Worm (Caenorhabditis elegans): ENCODE measurements around the gene C32D5.4.
A peak's percentile ranks its signal among the peaks of the same experiment; 100 is the strongest.

C32D5.4 gene

DNA sequence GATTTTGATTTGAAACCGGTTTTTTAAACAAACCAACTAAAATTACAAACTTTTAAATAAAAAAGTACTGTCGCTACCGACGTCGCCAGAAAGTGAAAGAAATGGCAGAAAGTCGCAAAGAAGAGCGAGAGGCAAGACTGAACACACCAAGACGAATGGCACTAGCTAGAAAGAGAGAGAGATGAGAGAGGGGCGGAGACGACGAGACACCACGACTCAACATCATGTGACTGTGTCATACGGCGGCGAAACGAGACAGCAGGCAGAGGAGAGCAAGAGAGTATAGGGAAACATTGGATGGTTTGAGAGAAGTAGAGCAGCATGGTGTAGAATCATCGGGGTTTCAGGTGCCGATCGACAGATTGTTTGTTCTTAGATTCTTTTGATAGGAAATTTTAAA, 25.5 kb upstream of the C32D5.4 start:
- TF ChIP-seq ceh-27 (GFP tag; optimal IDR thresholded peaks at IDR 0.05) (peak; percentile 87), cebp-1 (GFP tag; IDR thresholded peaks at IDR 0.05) (peak; percentile 65), cebp-1 (tag; optimal IDR thresholded peaks at IDR 0.05) (peak; percentile 87), B0019.2 (GFP tag; conservative IDR thresholded peaks at IDR 0.05) (no peak), bed-1 (GFP tag; IDR thresholded peaks at IDR 0.05) (no peak), B0336.3 (GFP tag; IDR thresholded peaks at IDR 0.05) (no peak), hlh-12 (tag; optimal IDR thresholded peaks at IDR 0.05) (no peak), hrde-1 (tag; optimal IDR thresholded peaks at IDR 0.05; ENCODE audit: borderline replicate concordance) (no peak), lin-54 (GFP tag; optimal IDR thresholded peaks at IDR 0.05) (peak; percentile 72), ztf-22 (GFP tag; optimal IDR thresholded peaks at IDR 0.05) (no peak), zfh-2 (GFP tag; conservative IDR thresholded peaks at IDR 0.05) (peak; percentile 82), unc-62 (GFP tag; optimal IDR thresholded peaks at IDR 0.05) (peak; percentile 88), lsl-1 (GFP tag; optimal IDR thresholded peaks at IDR 0.05) (no peak), Y79H2A.3 (GFP tag; conservative IDR thresholded peaks at IDR 0.05) (no peak), unc-130 (GFP tag; optimal IDR thresholded peaks at IDR 0.05) (no peak), lag-1 (GFP tag; IDR thresholded peaks at IDR 0.05) (no peak), Y95B8A.8 (GFP tag; IDR thresholded peaks at IDR 0.05) (0 out of 2 replicates have a peak, but pooled peaks have one; percentile 11), tbp1 (GFP tag; optimal IDR thresholded peaks at IDR 0.05) (peak; percentile 53), egl-18 (GFP tag; IDR thresholded peaks at IDR 0.05) (peak; percentile 42; the same call in 1 of the 2 replicates), hsf-1 (GFP tag; IDR thresholded peaks at IDR 0.05) (0 out of 2 replicates have a peak, but pooled peaks have one; percentile 53), K11D2.4 (GFP tag; IDR thresholded peaks at IDR 0.05) (peak; percentile 80), snpc-1.1 (tag; optimal IDR thresholded peaks at IDR 0.05; ENCODE audit: insufficient read depth) (peak; percentile 16), ztf-25 (GFP tag; IDR thresholded peaks at IDR 0.05) (no peak), xnd-1 (tag; optimal IDR thresholded peaks at IDR 0.05) (no peak), ceh-100 (GFP tag; IDR thresholded peaks at IDR 0.05) (no peak; the same call in 1 of the 2 replicates), Y53F4B.3 (GFP tag; IDR thresholded peaks at IDR 0.05) (no peak), lir-1 (GFP tag; conservative IDR thresholded peaks at IDR 0.05) (peak; percentile 69; the same call in 1 of the 2 replicates), Y56A3A.18 (GFP tag; IDR thresholded peaks at IDR 0.05) (no peak), F52B5.7 (tag; optimal IDR thresholded peaks at IDR 0.05) (no peak), ZK185.1 (tag; optimal IDR thresholded peaks at IDR 0.05; ENCODE audit: poor library complexity, severe bottlenecking) (peak; percentile 83), C06A6.2 (GFP tag; conservative IDR thresholded peaks at IDR 0.05) (peak; percentile 80), rec-8 (tag; optimal IDR thresholded peaks at IDR 0.05) (no peak), akir-1 (GFP tag; optimal IDR thresholded peaks at IDR 0.05) (no peak), zim-3 (tag; optimal IDR thresholded peaks at IDR 0.05) (no peak), sea-2 (GFP tag; IDR thresholded peaks at IDR 0.05) (no peak), ztf-18 (tag; optimal IDR thresholded peaks at IDR 0.05) (peak; percentile 63), B0261.1 (tag; optimal IDR thresholded peaks at IDR 0.05) (no peak), lin-40 (tag; optimal IDR thresholded peaks at IDR 0.05) (peak; percentile 84), ceh-58 (GFP tag; IDR thresholded peaks at IDR 0.05) (no peak), ama-1 (optimal IDR thresholded peaks at IDR 0.05) (peak; percentile 96), ama-1 (GFP tag; optimal IDR thresholded peaks at IDR 0.05) (no peak), pbrm-1 (GFP tag; IDR thresholded peaks at IDR 0.05) (peak; percentile 72), tlf-1 (GFP tag; optimal IDR thresholded peaks at IDR 0.05) (peak; percentile 64), cebp-2 (GFP tag; IDR thresholded peaks at IDR 0.05) (no peak), C17E4.6 (GFP tag; IDR thresholded peaks at IDR 0.05) (0 out of 2 replicates have a peak, but pooled peaks have one; percentile 38), F22D6.2 (tag; optimal IDR thresholded peaks at IDR 0.05) (peak; percentile 52), nfyb-1 (GFP tag; IDR thresholded peaks at IDR 0.05) (peak; percentile 57; the same call in 1 of the 2 replicates), D2030.7 (GFP tag; IDR thresholded peaks at IDR 0.05) (no peak), T26A5.8 (tag; optimal IDR thresholded peaks at IDR 0.05) (no peak)

All from whole organism, young adult.